Worm (Caenorhabditis elegans): ENCODE measurements around the gene C05D12.3.

DNA sequence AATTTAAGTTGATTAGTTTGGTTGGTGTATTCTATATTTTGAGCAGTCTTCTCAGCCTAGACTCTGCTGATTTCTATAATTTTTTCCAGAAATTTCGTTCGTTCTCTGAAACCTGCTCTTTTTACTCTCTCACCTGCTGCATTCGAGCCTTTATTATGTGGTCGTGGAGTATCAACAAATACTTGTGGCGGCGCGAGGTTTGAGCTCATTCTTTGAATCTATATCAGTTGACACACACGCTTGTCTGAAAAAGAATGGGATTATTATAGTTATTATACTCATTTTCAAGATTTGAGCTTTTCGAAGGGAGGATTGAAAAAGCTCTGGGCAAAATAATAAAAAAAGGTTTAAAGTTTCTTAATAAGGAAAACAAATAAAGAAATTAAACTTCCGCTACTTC is 49.0 kb upstream of the C05D12.3 start:
- TF ChIP-seq aly-2 (tag; optimal IDR thresholded peaks at IDR 0.05) (no peak), fos-1 (tag; optimal IDR thresholded peaks at IDR 0.05) (no peak), ceh-82 (tag; optimal IDR thresholded peaks at IDR 0.05) (no peak)

All from whole organism, L3 larva.